Worm (Caenorhabditis elegans): ENCODE measurements around the gene T21C9.9.

ce11 chrV:10548981-10549380, 43.4 kb downstream of the T21C9.9 start, which contains the start of gene srd-34:
- TF ChIP-seq med-1 (GFP tag; optimal IDR thresholded peaks at IDR 0.05; ENCODE audit: insufficient read depth): no peak
- no peak for TF ChIP-seq tab-1 (GFP tag; IDR thresholded peaks at IDR 0.05)
- TF ChIP-seq klf-2 (GFP tag; conservative IDR thresholded peaks at IDR 0.05): no peak
- TF ChIP-seq ref-1 (GFP tag; conservative IDR thresholded peaks at IDR 0.05): no peak
- TF ChIP-seq T22C8.4 (GFP tag; IDR thresholded peaks at IDR 0.05): no peak
- no peak for TF ChIP-seq ztf-23 (GFP tag; IDR thresholded peaks at IDR 0.05)

Measured in whole organism, midembryonic.